Worm (Caenorhabditis elegans) whole organism, mixed stage, embryonic: ENCODE measurements around the gene osgn-1.
"Not testable (repeated sequence)": the region's sequence is repeated elsewhere in the genome, so short reads cannot be mapped to it uniquely, and the experiment has no call there.

Experiments
- M03D4.4 ChIP-seq: sonication (generic microtip); optimal IDR thresholded peaks from 2 replicates; lab custom pipeline; 2017; ENCODE audit warnings: mild to moderate bottlenecking, missing genetic modification characterization, missing compliant biosample characterization
- bed-3 ChIP-seq: fragments of 200-800 bp; sonication (Bioruptor generic); optimal IDR thresholded peaks from 3 replicates; lab custom pipeline; 2018; ENCODE audit warnings: mild to moderate bottlenecking, missing genetic modification characterization, moderate library complexity, missing compliant biosample characterization
- ceh-83 ChIP-seq: fragments of 200-800 bp; sonication (Bioruptor generic); optimal IDR thresholded peaks from 2 replicates; lab custom pipeline; 2018; ENCODE audit warnings: mild to moderate bottlenecking, missing genetic modification characterization, missing compliant biosample characterization
- ces-1 ChIP-seq: fragments of 150-350 bp; optimal IDR thresholded peaks from 2 replicates; lab custom pipeline; 2014; ENCODE audit warnings: missing biosample characterization, missing genetic modification reagents, missing genetic modification characterization
- cnd-1 ChIP-seq: fragments of 200-800 bp; sonication (Bioruptor generic); optimal IDR thresholded peaks from 2 replicates; lab custom pipeline; 2018; ENCODE audit warnings: mild to moderate bottlenecking, missing genetic modification characterization, missing compliant biosample characterization
- drap-1 ChIP-seq: fragments of 200-800 bp; sonication (Bioruptor generic); optimal IDR thresholded peaks from 3 replicates; lab custom pipeline; 2018; ENCODE audit warnings: mild to moderate bottlenecking, missing genetic modification characterization, missing compliant biosample characterization
- elt-1 ChIP-seq: sonication (generic microtip); optimal IDR thresholded peaks from 2 replicates; lab custom pipeline; 2017; ENCODE audit warnings: missing genetic modification characterization, mild to moderate bottlenecking, missing compliant biosample characterization, antibody characterized with exemption, moderate library complexity, borderline replicate concordance; ENCODE audit not compliant: insufficient read depth
- flh-1 ChIP-seq: fragments of 200-800 bp; sonication (Bioruptor generic); optimal IDR thresholded peaks from 2 replicates; lab custom pipeline; 2018; ENCODE audit warnings: mild to moderate bottlenecking, missing genetic modification characterization, moderate library complexity, missing compliant biosample characterization
- ham-2 ChIP-seq: fragments of 200-800 bp; sonication (Bioruptor generic); optimal IDR thresholded peaks from 2 replicates; lab custom pipeline; 2018; ENCODE audit warnings: mild to moderate bottlenecking, missing genetic modification characterization, missing compliant biosample characterization
- lin-13 ChIP-seq: fragments of 150-350 bp; optimal IDR thresholded peaks from 2 replicates; lab custom pipeline; 2014; ENCODE audit warnings: missing biosample characterization, missing genetic modification characterization
- lin-32 ChIP-seq: fragments of 200-800 bp; sonication (Bioruptor generic); optimal IDR thresholded peaks from 2 replicates; lab custom pipeline; 2018; ENCODE audit warnings: mild to moderate bottlenecking, missing genetic modification characterization, missing compliant biosample characterization
- lsy-2 ChIP-seq: fragments of 150-350 bp; optimal IDR thresholded peaks from 2 replicates; lab custom pipeline; 2014; ENCODE audit warnings: missing biosample characterization, missing genetic modification characterization
- mab-5 ChIP-seq: fragments of 150-350 bp; optimal IDR thresholded peaks from 2 replicates; lab custom pipeline; 2014; ENCODE audit warnings: missing biosample characterization, missing genetic modification characterization
- mep-1 ChIP-seq: fragments of 150-350 bp; optimal IDR thresholded peaks from 2 replicates; lab custom pipeline; 2017; ENCODE audit warnings: missing biosample characterization, missing genetic modification reagents, missing genetic modification characterization, inconsistent platforms
- nhr-2 ChIP-seq: fragments of 150-350 bp; optimal IDR thresholded peaks from 2 replicates; lab custom pipeline; 2014; ENCODE audit warnings: missing biosample characterization, missing genetic modification characterization
- nhr-237 ChIP-seq: fragments of 150-350 bp; optimal IDR thresholded peaks from 2 replicates; lab custom pipeline; 2014; ENCODE audit warnings: missing biosample characterization, missing genetic modification characterization
- nhr-28 ChIP-seq: fragments of 150-350 bp; optimal IDR thresholded peaks from 2 replicates; lab custom pipeline; 2014; ENCODE audit warnings: missing biosample characterization, missing genetic modification characterization
- nhr-76 ChIP-seq: sonication (generic microtip); optimal IDR thresholded peaks from 2 replicates; lab custom pipeline; 2017; ENCODE audit warnings: missing biosample characterization, missing genetic modification characterization
- pha-4 ChIP-seq: fragments of 150-350 bp; optimal IDR thresholded peaks from 2 replicates; lab custom pipeline; 2018; ENCODE audit warnings: missing biosample characterization, missing genetic modification reagents, missing genetic modification characterization
- sem-2 ChIP-seq: fragments of 200-800 bp; sonication (Bioruptor generic); optimal IDR thresholded peaks from 2 replicates; lab custom pipeline; 2018; ENCODE audit warnings: mild to moderate bottlenecking, missing genetic modification characterization, missing compliant biosample characterization
- snpc-4 ChIP-seq: fragments of 150-350 bp; optimal IDR thresholded peaks from 2 replicates; lab custom pipeline; 2014; ENCODE audit warnings: missing biosample characterization, missing genetic modification characterization
- sptf-1 ChIP-seq: sonication (generic microtip); optimal IDR thresholded peaks from 2 replicates; lab custom pipeline; 2017; ENCODE audit warnings: mild to moderate bottlenecking, missing genetic modification characterization, moderate library complexity, missing compliant biosample characterization
- tbx-8 ChIP-seq: fragments of 200-800 bp; sonication (Bioruptor generic); optimal IDR thresholded peaks from 2 replicates; lab custom pipeline; 2018; ENCODE audit warnings: mild to moderate bottlenecking, missing genetic modification characterization, moderate library complexity, missing compliant biosample characterization
- unc-39 ChIP-seq: fragments of 150-350 bp; optimal IDR thresholded peaks from 2 replicates; lab custom pipeline; 2014; ENCODE audit warnings: missing biosample characterization, missing genetic modification characterization
- unc-62 ChIP-seq: fragments of 150-350 bp; optimal IDR thresholded peaks from 2 replicates; lab custom pipeline; 2014; ENCODE audit warnings: missing biosample characterization, missing genetic modification reagents, missing genetic modification characterization
- zip-8 ChIP-seq: fragments of 150-350 bp; optimal IDR thresholded peaks from 2 replicates; lab custom pipeline; 2014; ENCODE audit warnings: missing biosample characterization, missing genetic modification characterization

Gene osgn-1

DNA sequence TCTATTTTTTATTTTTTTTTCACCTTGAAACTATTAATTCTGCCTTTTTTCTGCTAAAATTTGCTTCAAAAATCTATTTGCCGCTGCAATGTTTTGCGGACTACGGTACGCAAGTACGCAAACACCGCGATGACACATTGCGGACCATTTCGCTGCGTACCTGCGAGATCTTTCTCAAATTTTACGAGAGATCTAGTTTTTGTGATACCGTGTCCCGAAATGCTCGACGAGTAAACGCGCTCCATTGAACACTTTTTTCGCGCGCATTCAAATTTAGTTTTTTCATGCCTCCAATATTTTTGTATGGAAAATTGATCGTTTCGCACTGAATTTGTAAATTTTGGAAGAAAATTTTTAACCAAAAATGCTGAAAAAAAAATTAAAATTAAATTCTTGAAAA, 22.4 kb upstream of the osgn-1 start:
- TF ChIP-seq lsy-2 (tag; lab: Kevin White, UChicago), result peak; percentile 62

DNA sequence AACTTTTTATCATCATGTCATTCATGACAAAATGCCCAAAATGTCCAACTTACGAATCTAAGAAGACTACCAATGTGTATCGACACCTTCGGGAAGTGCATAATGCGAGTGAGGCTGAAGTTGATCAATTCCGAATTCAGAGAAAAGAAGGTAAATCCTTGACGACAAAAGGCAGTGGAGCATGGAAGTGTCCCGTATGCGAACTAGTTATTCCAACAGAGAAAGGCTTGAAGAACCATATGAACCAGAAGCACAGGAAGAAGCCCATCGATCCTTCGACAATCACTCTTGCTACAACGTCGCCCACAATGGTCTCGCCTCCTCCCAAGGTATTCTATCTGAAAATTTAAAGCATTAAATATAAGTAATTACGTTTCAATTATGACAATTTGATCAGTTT, 21.1 kb upstream of the osgn-1 start, which contains the start of gene K08D10.11:
Gene K08D10.11 (minus strand): TSS at position 101 of the 400 bp plus-strand sequence.
- TF ChIP-seq drap-1 (GFP tag; lab: Kevin White, UChicago); nhr-237; unc-62 (GFP tag; lab: Kevin White, UChicago): not testable (repeated sequence)

DNA sequence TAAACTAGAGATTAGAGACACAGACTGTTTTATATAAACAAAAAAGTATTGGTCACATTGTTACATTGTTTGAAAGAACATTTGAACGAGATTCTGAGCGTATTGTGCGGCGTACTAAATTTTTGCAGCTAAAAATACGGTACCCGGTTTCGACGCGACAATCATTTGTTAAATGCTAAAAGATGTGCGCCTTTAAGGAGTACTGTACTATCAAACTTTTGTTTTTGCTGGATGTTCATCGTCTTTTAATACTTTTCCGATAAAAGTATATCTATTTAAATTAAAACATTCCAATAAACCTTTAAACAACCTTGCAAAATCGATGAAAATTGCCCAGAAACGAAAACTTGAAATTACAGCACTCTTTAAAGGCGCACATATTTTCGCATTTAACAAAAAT, 10.5 kb upstream of the osgn-1 start, which contains the start of gene K06B9.6:
Gene K06B9.6 (minus strand): TSS at position 101 of the 400 bp plus-strand sequence.
- TF ChIP-seq drap-1 (GFP tag; lab: Kevin White, UChicago); pha-4; ham-2: not testable (repeated sequence)

DNA sequence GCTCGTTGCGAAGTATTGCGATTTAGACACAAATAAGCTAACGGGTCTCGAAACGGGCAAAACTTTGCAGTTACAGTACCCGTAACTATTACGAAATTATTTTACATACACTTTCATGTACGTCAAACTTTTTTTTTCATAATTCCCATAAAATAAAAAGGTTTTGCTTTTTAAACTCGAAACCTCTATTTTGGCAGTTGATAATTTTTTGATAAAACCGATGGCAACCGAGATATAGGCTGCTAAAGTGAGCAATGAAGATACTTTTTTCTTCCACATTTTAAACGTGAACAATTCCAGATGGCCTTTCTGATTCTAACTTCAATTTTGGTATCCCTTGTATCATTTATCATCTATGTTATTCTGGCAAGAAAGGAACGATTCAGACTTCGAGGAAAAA, 10.0 kb upstream of the osgn-1 start, which contains the start of gene cyp-25A6:
Gene cyp-25A6 (plus strand): TSS at position 301 of the 400 bp plus-strand sequence.
- not testable (repeated sequence) for TF ChIP-seq mep-1, nhr-76, zip-8 (tag; lab: Kevin White, UChicago)
- TF ChIP-seq, all 35 proteins: peak for 0; not testable (repeated sequence) for 35

DNA sequence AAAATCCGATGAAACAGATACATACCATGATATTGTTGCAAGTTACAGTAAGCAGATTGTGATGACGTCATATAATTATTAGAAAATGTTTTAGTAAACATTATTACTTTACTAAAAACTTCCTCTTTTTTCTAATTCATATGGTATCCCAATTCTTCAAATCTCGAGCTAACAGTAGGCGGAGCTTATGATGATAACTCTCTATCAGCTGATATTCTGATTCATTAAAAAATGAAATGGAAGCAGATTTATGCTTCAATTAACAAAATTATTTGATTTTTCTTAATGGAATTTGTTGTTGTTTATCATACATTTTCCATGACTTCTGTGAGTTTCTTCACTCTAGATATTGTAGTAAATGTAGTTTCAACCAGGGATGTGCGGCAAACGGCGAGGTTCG, 2.9 kb upstream of the osgn-1 start, which contains the start of gene pax-2:
Gene pax-2 (minus strand): TSS at position 101 of the 400 bp plus-strand sequence.
- TF ChIP-seq mab-5 (tag; lab: Kevin White, UChicago), result no peak
- no peak for TF ChIP-seq lin-32 (GFP tag; lab: Kevin White, UChicago)
- peak; percentile 75 for TF ChIP-seq zip-8 (tag; lab: Kevin White, UChicago)

DNA sequence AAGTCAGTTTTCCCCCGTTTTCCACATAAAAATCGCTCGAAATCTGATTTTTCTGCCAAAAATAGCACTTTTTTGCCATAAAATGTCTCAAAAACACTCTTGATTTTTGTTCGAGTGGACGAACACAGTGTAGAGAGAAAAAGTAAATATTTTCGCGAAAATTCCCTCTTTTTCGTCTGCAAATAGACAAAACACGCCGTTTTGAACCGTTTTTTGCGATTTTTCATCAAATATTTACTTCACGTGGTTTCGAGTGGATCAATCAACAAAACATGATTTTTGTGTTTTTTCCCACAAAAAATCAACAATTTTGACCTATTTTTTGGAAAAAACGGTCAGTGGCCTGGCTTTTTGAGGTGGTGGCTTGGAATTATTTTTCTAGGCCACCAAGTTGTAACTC, 1.9 kb downstream of the osgn-1 start:
- TF ChIP-seq sem-2, result no peak
- TF ChIP-seq tbx-8 (GFP tag; lab: Kevin White, UChicago), result no peak
- TF ChIP-seq snpc-4, result no peak
- no peak for TF ChIP-seq nhr-237
- TF ChIP-seq mab-5 (tag; lab: Kevin White, UChicago), result no peak
- TF ChIP-seq drap-1 (GFP tag; lab: Kevin White, UChicago), result no peak
- no peak for TF ChIP-seq cnd-1 (tag; lab: Kevin White, UChicago)
- no peak for TF ChIP-seq sptf-1 (tag; lab: Kevin White, UChicago)
- TF ChIP-seq zip-8 (tag; lab: Kevin White, UChicago), result no peak
- no peak for TF ChIP-seq nhr-2
- TF ChIP-seq elt-1 (tag; lab: Kevin White, UChicago), result no peak
- no peak for TF ChIP-seq ceh-83 (GFP tag; lab: Kevin White, UChicago)

DNA sequence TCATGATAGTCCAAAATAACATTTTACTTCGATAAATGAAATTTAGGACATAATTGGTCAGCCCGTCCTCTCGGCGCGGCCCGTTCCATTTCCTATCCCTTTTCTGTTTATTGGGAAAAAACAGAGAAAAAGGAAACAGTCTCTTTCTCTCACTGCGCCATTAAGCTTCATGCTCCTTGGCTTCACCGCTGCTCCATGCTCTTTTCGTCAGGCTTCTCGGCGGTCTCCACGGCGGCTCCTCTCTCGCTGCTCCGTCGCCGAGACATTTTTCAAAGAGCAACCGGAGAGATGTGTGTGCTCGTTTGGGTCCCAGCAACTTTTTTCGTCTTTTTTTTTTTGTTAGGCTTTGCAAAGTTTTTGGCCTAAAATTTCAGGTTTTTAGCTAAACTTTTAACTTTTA, 3.7 kb downstream of the osgn-1 start:
- TF ChIP-seq nhr-76 (tag; lab: Kevin White, UChicago) (no peak), drap-1 (GFP tag; lab: Kevin White, UChicago) (no peak), M03D4.4 (tag; lab: Kevin White, UChicago) (no peak), unc-39 (no peak), bed-3 (GFP tag; lab: Kevin White, UChicago) (no peak), lin-13 (tag; lab: Kevin White, UChicago) (no peak), lin-32 (GFP tag; lab: Kevin White, UChicago) (no peak), elt-1 (tag; lab: Kevin White, UChicago) (no peak), ces-1 (GFP tag; lab: Kevin White, UChicago) (no peak), pha-4 (no peak), flh-1 (GFP tag; lab: Kevin White, UChicago) (no peak), nhr-28 (tag; lab: Kevin White, UChicago) (no peak), nhr-237 (no peak), nhr-2 (no peak), lsy-2 (tag; lab: Kevin White, UChicago) (no peak), tbx-8 (GFP tag; lab: Kevin White, UChicago) (no peak)
